Fruit fly (Drosophila melanogaster) whole organism, embryonic: Measurements from ENCODE around the gene BckdhA.

Experiments used
- Antp ChIP-seq: fragments of 200-800 bp; sonication (Bioruptor generic); optimal IDR thresholded peaks from 3 replicates; lab custom pipeline; 2016; ENCODE audit warnings: missing biosample characterization, missing genetic modification characterization
- Atf3 ChIP-seq: fragments of 200-800 bp; sonication (Bioruptor generic); optimal IDR thresholded peaks from 3 replicates; lab custom pipeline; 2016; ENCODE audit warnings: missing biosample characterization, missing genetic modification characterization
- Blimp-1 ChIP-seq: fragments of 200-800 bp; sonication (Bioruptor generic); optimal IDR thresholded peaks from 3 replicates; lab custom pipeline; 2018; ENCODE audit warnings: missing biosample characterization, missing genetic modification characterization, mild to moderate bottlenecking, moderate library complexity, missing genetic modification reagents
- CG10209 ChIP-seq: fragments of 200-800 bp; sonication (Bioruptor generic); optimal IDR thresholded peaks from 3 replicates; lab custom pipeline; 2017; ENCODE audit warnings: missing biosample characterization, mild to moderate bottlenecking, missing genetic modification characterization, missing genetic modification reagents
- CG11247 ChIP-seq: fragments of 200-800 bp; sonication (Bioruptor generic); IDR thresholded peaks from 2 replicates; pipeline ENCODE4 v1.3.6; 2022; ENCODE audit warnings: missing biosample characterization, missing genetic modification characterization
- CG11695 ChIP-seq: fragments of 200-800 bp; sonication (Bioruptor generic); IDR thresholded peaks from 3 replicates; pipeline ENCODE4 v1.3.6; 2022; ENCODE audit warnings: missing biosample characterization, missing genetic modification characterization
- CG12071 ChIP-seq: fragments of 200-800 bp; sonication (Bioruptor generic); optimal IDR thresholded peaks from 3 replicates; lab custom pipeline; 2018; ENCODE audit warnings: missing biosample characterization, mild to moderate bottlenecking, missing genetic modification characterization
- CG12236 ChIP-seq: fragments of 200-800 bp; sonication (Bioruptor generic); optimal IDR thresholded peaks from 2 replicates; lab custom pipeline; 2016; ENCODE audit warnings: missing biosample characterization, missing genetic modification characterization
- CG14667 ChIP-seq: fragments of 200-800 bp; sonication (Bioruptor generic); IDR thresholded peaks from 2 replicates; pipeline ENCODE4 v1.3.6; 2022; ENCODE audit warnings: missing biosample characterization, missing genetic modification characterization
- CG15073 ChIP-seq: fragments of 200-800 bp; sonication (Bioruptor generic); optimal IDR thresholded peaks from 2 replicates; lab custom pipeline; 2016; ENCODE audit warnings: missing biosample characterization, missing genetic modification characterization
- CG15514 ChIP-seq: fragments of 200-800 bp; sonication (Bioruptor generic); optimal IDR thresholded peaks from 3 replicates; lab custom pipeline; 2017; ENCODE audit warnings: missing biosample characterization, missing genetic modification characterization, mild to moderate bottlenecking, moderate library complexity, missing genetic modification reagents
- CG17359 ChIP-seq: fragments of 200-800 bp; sonication (Bioruptor generic); optimal IDR thresholded peaks from 3 replicates; lab custom pipeline; 2018; ENCODE audit warnings: missing biosample characterization, mild to moderate bottlenecking, missing genetic modification characterization, moderate library complexity
- CG6175 ChIP-seq: fragments of 200-800 bp; sonication (Bioruptor generic); IDR thresholded peaks from 3 replicates; pipeline ENCODE4 v1.3.6; 2022; ENCODE audit warnings: missing biosample characterization, missing genetic modification characterization
- CG6654 ChIP-seq: fragments of 200-800 bp; sonication (Bioruptor generic); optimal IDR thresholded peaks from 2 replicates; lab custom pipeline; 2017; ENCODE audit warnings: missing biosample characterization, mild to moderate bottlenecking, missing genetic modification characterization
- CG6683 ChIP-seq: fragments of 200-800 bp; sonication (Bioruptor generic); optimal IDR thresholded peaks from 2 replicates; lab custom pipeline; 2017; ENCODE audit warnings: missing biosample characterization, mild to moderate bottlenecking, missing genetic modification characterization, missing genetic modification reagents
- CG6765 ChIP-seq: fragments of 200-800 bp; sonication (Bioruptor generic); optimal IDR thresholded peaks from 3 replicates; lab custom pipeline; 2017; ENCODE audit warnings: missing biosample characterization, mild to moderate bottlenecking, missing genetic modification characterization
- CG7839 ChIP-seq: fragments of 200-800 bp; sonication (Bioruptor generic); optimal IDR thresholded peaks from 3 replicates; lab custom pipeline; 2018; ENCODE audit warnings: missing biosample characterization, mild to moderate bottlenecking, missing genetic modification characterization, moderate library complexity
- CG8281 ChIP-seq: fragments of 200-800 bp; sonication (Bioruptor generic); optimal IDR thresholded peaks from 2 replicates; lab custom pipeline; 2018; ENCODE audit warnings: missing biosample characterization, mild to moderate bottlenecking, missing genetic modification characterization, moderate library complexity
- D19A ChIP-seq: fragments of 200-800 bp; optimal IDR thresholded peaks from 3 replicates; lab custom pipeline; 2019; ENCODE audit warnings: missing biosample characterization, mild to moderate bottlenecking, missing genetic modification characterization, moderate library complexity
- Fer2 ChIP-seq: fragments of 200-800 bp; sonication (Bioruptor generic); optimal IDR thresholded peaks from 2 replicates; lab custom pipeline; 2018; ENCODE audit warnings: missing biosample characterization, mild to moderate bottlenecking, missing genetic modification characterization, moderate library complexity
- GATAe ChIP-seq: fragments of 200-800 bp; sonication (Bioruptor generic); conservative IDR thresholded peaks from 2 replicates; pipeline ENCODE4 v1.3.6; 2022; ENCODE audit warnings: missing biosample characterization, missing genetic modification characterization
- Hr51 ChIP-seq, 2 experiments: fragments of 200-800 bp; sonication (Bioruptor generic); optimal IDR thresholded peaks; 2 replicates in 1 of 2; 3 replicates in 1 of 2; lab custom pipeline; 2016 to 2018; ENCODE audit warnings: missing biosample characterization in 2 of 2, missing genetic modification characterization in 2 of 2, mild to moderate bottlenecking in 1 of 2, moderate library complexity in 1 of 2
- Hr78 ChIP-seq, 2 experiments: fragments of 200-800 bp in 1 of 2; fragments of >200 bp in 1 of 2; sonication (Bioruptor generic) in 1 of 2; optimal IDR thresholded peaks; 2 replicates each; lab custom pipeline; 2017 to 2019; ENCODE audit warnings: missing biosample characterization in 2 of 2, missing genetic modification characterization in 2 of 2, mild to moderate bottlenecking in 1 of 2, moderate library complexity in 1 of 2
- Kr ChIP-seq: fragments of 200-800 bp; sonication (Bioruptor generic); optimal IDR thresholded peaks from 2 replicates; lab custom pipeline; 2017; ENCODE audit warnings: missing biosample characterization, mild to moderate bottlenecking, missing genetic modification characterization
- Nf-YA ChIP-seq: fragments of 200-800 bp; sonication (Bioruptor generic); IDR thresholded peaks from 2 replicates; pipeline ENCODE4 v1.3.6; 2022; ENCODE audit warnings: missing biosample characterization, missing genetic modification characterization
- Ravus ChIP-seq: fragments of 200-800 bp; sonication (Bioruptor generic); IDR thresholded peaks from 2 replicates; pipeline ENCODE4 v1.3.6; 2022; ENCODE audit warnings: missing biosample characterization, missing genetic modification characterization
- Spps ChIP-seq: fragments of 200-800 bp; sonication (Bioruptor generic); optimal IDR thresholded peaks from 2 replicates; lab custom pipeline; 2018; ENCODE audit warnings: missing biosample characterization, mild to moderate bottlenecking, missing genetic modification characterization
- ab ChIP-seq: fragments of 200-800 bp; sonication (Bioruptor generic); optimal IDR thresholded peaks from 2 replicates; lab custom pipeline; 2016; ENCODE audit warnings: missing biosample characterization, missing genetic modification characterization
- aop ChIP-seq: fragments of 200-800 bp; sonication (Bioruptor generic); IDR thresholded peaks from 2 replicates; pipeline ENCODE4 v1.3.6; 2022; ENCODE audit warnings: missing biosample characterization, missing genetic modification characterization
- ap ChIP-seq: fragments of 200-800 bp; sonication (Bioruptor generic); IDR thresholded peaks from 2 replicates; pipeline ENCODE4 v1.3.6; 2022; ENCODE audit warnings: missing biosample characterization, missing genetic modification characterization
- ash1 ChIP-seq: fragments of 200-800 bp; sonication (Bioruptor generic); optimal IDR thresholded peaks from 2 replicates; lab custom pipeline; 2018; ENCODE audit warnings: missing biosample characterization, mild to moderate bottlenecking, missing genetic modification characterization
- az2 ChIP-seq: fragments of 200-800 bp; sonication (Bioruptor generic); optimal IDR thresholded peaks from 3 replicates; lab custom pipeline; 2016; ENCODE audit warnings: missing biosample characterization, missing genetic modification characterization
- bowl ChIP-seq: fragments of 200-800 bp; sonication (Bioruptor generic); IDR thresholded peaks from 2 replicates; pipeline ENCODE4 v1.3.6; 2022; ENCODE audit warnings: missing biosample characterization, missing genetic modification characterization
- caup ChIP-seq: fragments of 200-800 bp; sonication (Bioruptor generic); optimal IDR thresholded peaks from 3 replicates; lab custom pipeline; 2017; ENCODE audit warnings: missing biosample characterization, mild to moderate bottlenecking, missing genetic modification characterization, moderate library complexity; ENCODE audit not compliant: severe bottlenecking
- ci ChIP-seq: fragments of 200-800 bp; sonication (Bioruptor generic); IDR thresholded peaks from 3 replicates; pipeline ENCODE4 v1.3.6; 2022; ENCODE audit warnings: missing biosample characterization, missing genetic modification characterization
- croc ChIP-seq: fragments of 200-800 bp; sonication (Bioruptor generic); conservative IDR thresholded peaks from 3 replicates; pipeline ENCODE4 v1.3.6; 2022; ENCODE audit warnings: missing biosample characterization, missing genetic modification characterization
- fd102C ChIP-seq: fragments of 200-800 bp; sonication (Bioruptor generic); optimal IDR thresholded peaks from 2 replicates; lab custom pipeline; 2018; ENCODE audit warnings: missing biosample characterization, mild to moderate bottlenecking, missing genetic modification characterization, moderate library complexity
- ftz-f1 ChIP-seq: fragments of 200-800 bp; sonication (Bioruptor generic); optimal IDR thresholded peaks from 2 replicates; lab custom pipeline; 2016; ENCODE audit warnings: missing biosample characterization, missing genetic modification characterization
- gsb ChIP-seq: fragments of 200-800 bp; sonication (Bioruptor generic); IDR thresholded peaks from 2 replicates; pipeline ENCODE4 v1.3.6; 2022; ENCODE audit warnings: missing biosample characterization, missing genetic modification characterization
- jing ChIP-seq: fragments of 200-800 bp; sonication (Bioruptor generic); optimal IDR thresholded peaks from 2 replicates; lab custom pipeline; 2018; ENCODE audit warnings: missing biosample characterization, mild to moderate bottlenecking, missing genetic modification characterization
- jumu ChIP-seq: fragments of 200-800 bp; sonication (Bioruptor generic); optimal IDR thresholded peaks from 3 replicates; lab custom pipeline; 2016; ENCODE audit warnings: missing biosample characterization, missing genetic modification characterization
- mirr ChIP-seq: fragments of 200-800 bp; sonication (Bioruptor generic); optimal IDR thresholded peaks from 3 replicates; lab custom pipeline; 2018; ENCODE audit warnings: missing biosample characterization, mild to moderate bottlenecking, missing genetic modification characterization
- nmo ChIP-seq: fragments of 200-800 bp; sonication (Bioruptor generic); optimal IDR thresholded peaks from 2 replicates; lab custom pipeline; 2018; ENCODE audit warnings: missing biosample characterization, mild to moderate bottlenecking, missing genetic modification characterization, moderate library complexity
- org-1 ChIP-seq: fragments of 200-800 bp; sonication (Bioruptor generic); optimal IDR thresholded peaks from 2 replicates; lab custom pipeline; 2017; ENCODE audit warnings: missing biosample characterization, missing genetic modification characterization
- pfk ChIP-seq: fragments of 200-800 bp; sonication (Bioruptor generic); optimal IDR thresholded peaks from 2 replicates; lab custom pipeline; 2018; ENCODE audit warnings: missing biosample characterization, mild to moderate bottlenecking, missing genetic modification characterization, moderate library complexity
- row ChIP-seq: fragments of 200-800 bp; sonication (Bioruptor generic); IDR thresholded peaks from 3 replicates; pipeline ENCODE4 v1.3.6; 2022; ENCODE audit warnings: missing biosample characterization, missing genetic modification characterization
- sens ChIP-seq: fragments of 200-800 bp; sonication (Bioruptor generic); peaks from one replicate; lab custom pipeline; 2016; ENCODE audit warnings: missing biosample characterization, missing genetic modification characterization
- sisA ChIP-seq: fragments of 200-800 bp; sonication (Bioruptor generic); IDR thresholded peaks from 2 replicates; pipeline ENCODE4 v1.3.6; 2022; ENCODE audit warnings: missing biosample characterization, missing genetic modification characterization
- zen2 ChIP-seq: fragments of 200-800 bp; sonication (Bioruptor generic); IDR thresholded peaks from 3 replicates; pipeline ENCODE4 v1.3.6; 2022; ENCODE audit warnings: missing biosample characterization, missing genetic modification characterization; ENCODE audit not compliant: partially characterized antibody

BckdhA gene

DNA sequence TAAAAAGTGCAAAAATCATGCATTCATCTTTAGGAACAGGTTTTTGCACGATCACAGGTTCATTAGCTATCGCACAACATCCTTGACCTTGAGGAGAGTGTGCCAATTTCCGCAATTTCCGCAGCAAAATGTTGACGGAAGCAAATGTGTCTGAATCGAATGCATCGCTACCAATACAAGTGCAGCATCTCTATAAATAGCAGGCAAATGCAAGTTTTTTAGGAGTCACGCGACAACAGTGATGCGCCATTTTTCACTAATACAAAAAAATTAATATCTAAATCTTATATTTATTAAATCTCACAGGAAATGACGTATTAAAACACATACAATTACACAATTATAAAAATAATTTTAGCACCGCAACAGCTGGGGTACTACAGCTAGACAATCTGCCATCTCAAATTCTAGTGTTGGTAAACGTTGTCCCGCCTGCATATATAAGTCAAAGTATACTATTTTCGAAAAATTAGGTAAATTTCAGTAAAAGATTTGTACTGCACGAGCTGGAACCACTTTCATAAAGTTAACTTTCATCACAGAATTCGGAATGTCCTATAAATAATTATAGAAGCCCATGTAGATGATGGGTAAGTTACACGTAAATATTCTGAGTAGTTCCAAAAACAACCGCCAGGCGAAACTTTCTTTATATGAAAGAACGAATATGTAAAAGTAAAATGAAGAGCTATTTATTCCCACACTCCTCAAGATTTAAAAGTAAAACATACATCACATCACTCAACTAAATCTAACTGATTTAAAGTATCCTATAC lies 18.4 kb downstream of the BckdhA start, which contains the start of gene CG9399 (continued):
- TF ChIP-seq bowl (GFP tag; lab: Robert Waterston, UW) (peak; percentile 96), ci (GFP tag; lab: Robert Waterston, UW) (peak; percentile 99), Hr51 (GFP tag; optimal IDR thresholded peaks at IDR 0.05; lab: Kevin White, UChicago) (peak; percentile 96 to 98), CG10209 (peak; percentile 98), D19A (tag; lab: Kevin White, UChicago) (peak; percentile 92), nmo (peak; percentile 98), az2 (GFP tag; lab: Kevin White, UChicago) (peak; percentile 98), ab (peak; percentile 92), ftz-f1 (GFP tag; lab: Kevin White, UChicago) (peak; percentile 60), CG17359 (peak; percentile 98), Antp (GFP tag; lab: Kevin White, UChicago) (peak; percentile 91), sisA (GFP tag; lab: Robert Waterston, UW) (peak; percentile 98), row (GFP tag; lab: Robert Waterston, UW) (peak; percentile 98), CG6654 (peak; percentile 82), caup (peak; percentile 95), CG11247 (GFP tag; lab: Robert Waterston, UW) (peak; percentile 98), sens (GFP tag; lab: Kevin White, UChicago) (peak; percentile 99), Hr78 (GFP tag; optimal IDR thresholded peaks at IDR 0.05; lab: Kevin White, UChicago) (peak in 1 of 2 experiments; percentile 82), jing (GFP tag; lab: Kevin White, UChicago) (peak; percentile 95), Ravus (peak; percentile 85), Atf3 (GFP tag; lab: Kevin White, UChicago) (peak; percentile 92), org-1 (GFP tag; lab: Kevin White, UChicago) (peak; percentile 90), CG15073 (GFP tag; lab: Kevin White, UChicago) (peak; percentile 87), pfk (GFP tag; lab: Kevin White, UChicago) (peak; percentile 57), CG14667 (peak; percentile 98), Blimp-1 (peak; percentile 95), CG6175 (GFP tag; lab: Robert Waterston, UW) (peak; percentile 96), CG8281 (tag; lab: Kevin White, UChicago) (peak; percentile 84), Kr (GFP tag; lab: Kevin White, UChicago) (no peak), fd102C (GFP tag; lab: Kevin White, UChicago) (peak; percentile 91), zen2 (GFP tag; lab: Robert Waterston, UW) (no peak), ap (GFP tag; lab: Robert Waterston, UW) (peak; percentile 98), Nf-YA (GFP tag; lab: Robert Waterston, UW) (peak; percentile 95), mirr (GFP tag; lab: Kevin White, UChicago) (peak; percentile 79), CG6683 (GFP tag; lab: Kevin White, UChicago) (peak; percentile 86), CG15514 (GFP tag; lab: Kevin White, UChicago) (peak; percentile 90), CG7839 (tag; lab: Kevin White, UChicago) (peak; percentile 96), CG11695 (peak; percentile 96), gsb (GFP tag; lab: Robert Waterston, UW) (peak; percentile 94), Fer2 (tag; lab: Kevin White, UChicago) (peak; percentile 85), Spps (tag; lab: Kevin White, UChicago) (peak; percentile 94), GATAe (GFP tag; lab: Robert Waterston, UW) (peak; percentile 90), CG6765 (GFP tag; lab: Kevin White, UChicago) (peak; percentile 87), CG12071 (GFP tag; lab: Kevin White, UChicago) (peak; percentile 87), CG12236 (GFP tag; lab: Kevin White, UChicago) (peak; percentile 83), jumu (peak; percentile 91), aop (GFP tag; lab: Robert Waterston, UW) (peak; percentile 96), ash1 (peak; percentile 84), croc (GFP tag; lab: Robert Waterston, UW) (peak; percentile 95)
